Worm (Caenorhabditis elegans) whole organism, young adult: ENCODE data around the gene F27C8.2.

Source experiments
- lin-35 ChIP-seq, 3 experiments: fragments of 150-350 bp in 2 of 3; sonication (generic microtip) in 1 of 3; optimal IDR thresholded peaks; 2 replicates each; lab custom pipeline; 2014 to 2018; ENCODE audit warnings: missing biosample characterization in 3 of 3, missing genetic modification characterization in 3 of 3, missing genetic modification reagents in 3 of 3
- nhr-90 ChIP-seq: sonication (generic microtip); optimal IDR thresholded peaks from 2 replicates; lab custom pipeline; 2016; ENCODE audit warnings: missing genotype, mild to moderate bottlenecking, missing genetic modification characterization, missing compliant biosample characterization
- pbrm-1 ChIP-seq: fragments of 200-800 bp; sonication (Bioruptor generic); IDR thresholded peaks from 2 replicates; pipeline ENCODE4 v1.3.6; 2022; ENCODE audit warnings: missing genetic modification reagents, missing genetic modification characterization, missing compliant biosample characterization
- sea-2 ChIP-seq: fragments of 200-800 bp; sonication (Bioruptor generic); IDR thresholded peaks from 2 replicates; pipeline ENCODE4 v1.3.6; 2022; ENCODE audit warnings: missing genetic modification characterization, missing compliant biosample characterization
- unc-62 ChIP-seq: fragments of 150-350 bp; optimal IDR thresholded peaks from 2 replicates; lab custom pipeline; 2014; ENCODE audit warnings: missing biosample characterization, missing genetic modification reagents, missing genetic modification characterization
- zfh-2 ChIP-seq: fragments of 200-800 bp; sonication (Bioruptor generic); conservative IDR thresholded peaks from 2 replicates; pipeline ENCODE4 v1.3.6; 2022; ENCODE audit warnings: missing genetic modification reagents, missing genetic modification characterization, missing compliant biosample characterization

DNA sequence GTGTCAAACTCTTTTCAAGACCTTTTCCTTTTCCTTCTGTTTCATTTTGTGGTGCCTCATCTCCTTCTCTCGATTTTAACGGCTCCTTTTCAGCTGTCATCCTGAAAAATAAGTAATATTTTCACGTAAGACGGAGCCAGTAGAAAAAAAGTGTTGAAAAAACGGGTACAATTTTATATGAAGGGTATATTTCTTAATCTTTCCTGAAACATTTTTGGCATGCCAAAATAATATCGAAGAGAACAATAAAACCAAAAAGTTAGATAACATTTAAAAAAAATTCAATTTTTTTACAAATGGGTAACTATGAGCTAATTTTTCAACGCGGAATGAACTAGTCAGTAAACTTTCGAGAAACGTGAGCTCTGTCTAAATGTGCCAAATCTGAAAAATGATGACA, 5.4 kb downstream of the F27C8.2 start, which contains the start of gene aat-1:
- TF ChIP-seq lin-35 (GFP tag; optimal IDR thresholded peaks at IDR 0.05; lab: Kevin White, UChicago) (no peak), nhr-90 (no peak), pbrm-1 (GFP tag; lab: Robert Waterston, UW) (no peak), unc-62 (GFP tag; lab: Kevin White, UChicago) (no peak), sea-2 (GFP tag; lab: Robert Waterston, UW) (no peak), zfh-2 (no peak)
